Worm (Caenorhabditis elegans) whole organism, early embryonic: Measurements from ENCODE around the gene mrpl-32.
A peak's percentile ranks its signal among the peaks of the same experiment; 100 is the strongest.

ENCODE experiments used
- B0310.2 ChIP-seq: sonication (generic microtip); optimal IDR thresholded peaks from 2 replicates; lab custom pipeline; 2016; ENCODE audit warnings: mild to moderate bottlenecking, missing genetic modification characterization, missing compliant biosample characterization
- F13C5.2 ChIP-seq: sonication (generic microtip); optimal IDR thresholded peaks from 2 replicates; lab custom pipeline; 2017; ENCODE audit warnings: mild to moderate bottlenecking, missing genetic modification characterization, inconsistent platforms, missing compliant biosample characterization
- aly-1 ChIP-seq: sonication (generic microtip); optimal IDR thresholded peaks from 2 replicates; lab custom pipeline; 2016; ENCODE audit warnings: missing genetic modification characterization, missing compliant biosample characterization
- ama-1 ChIP-seq: fragments of 150-350 bp; optimal IDR thresholded peaks from 2 replicates; lab custom pipeline; 2014
- ceh-13 ChIP-seq: fragments of 200-800 bp; sonication (Bioruptor generic); optimal IDR thresholded peaks from 2 replicates; lab custom pipeline; 2018; ENCODE audit warnings: mild to moderate bottlenecking, missing genetic modification characterization, missing compliant biosample characterization
- ceh-36 ChIP-seq: sonication (generic microtip); optimal IDR thresholded peaks from 2 replicates; lab custom pipeline; 2016; ENCODE audit warnings: missing genetic modification characterization, inconsistent platforms, missing compliant biosample characterization
- ets-7 ChIP-seq: sonication (generic microtip); optimal IDR thresholded peaks from 2 replicates; lab custom pipeline; 2016; ENCODE audit warnings: missing genotype, missing genetic modification characterization, missing compliant biosample characterization
- flt-1 ChIP-seq: fragments of 200-800 bp; sonication (Bioruptor generic); IDR thresholded peaks from 2 replicates; pipeline ENCODE4 v1.3.6; 2022; ENCODE audit warnings: missing genetic modification characterization, missing compliant biosample characterization
- hmbx-1 ChIP-seq: sonication (generic microtip); optimal IDR thresholded peaks from 2 replicates; lab custom pipeline; 2016; ENCODE audit warnings: mild to moderate bottlenecking, missing genetic modification characterization, missing compliant biosample characterization
- hmg-4 ChIP-seq: fragments of 200-800 bp; sonication (Bioruptor generic); optimal IDR thresholded peaks from 2 replicates; lab custom pipeline; 2018; ENCODE audit warnings: mild to moderate bottlenecking, missing genetic modification characterization, missing compliant biosample characterization
- hnd-1 ChIP-seq: sonication (generic microtip); optimal IDR thresholded peaks from 2 replicates; lab custom pipeline; 2016; ENCODE audit warnings: missing genetic modification characterization, missing compliant biosample characterization
- pes-1 ChIP-seq: fragments of 200-800 bp; sonication (Bioruptor generic); IDR thresholded peaks from 2 replicates; pipeline ENCODE4 v1.3.6; 2022; ENCODE audit warnings: missing genetic modification reagents, missing genetic modification characterization, missing compliant biosample characterization
- scrt-1 ChIP-seq: fragments of 200-800 bp; sonication (Bioruptor generic); IDR thresholded peaks from 2 replicates; pipeline ENCODE4 v1.3.6; 2022; ENCODE audit warnings: missing genetic modification characterization, missing compliant biosample characterization
- sea-1 ChIP-seq: fragments of 200-800 bp; sonication (Bioruptor generic); conservative IDR thresholded peaks from 2 replicates; pipeline ENCODE4 v1.3.6; 2022; ENCODE audit warnings: missing genetic modification characterization, missing compliant biosample characterization
- tbx-11 ChIP-seq: fragments of 200-800 bp; sonication (Bioruptor generic); IDR thresholded peaks from 2 replicates; pipeline ENCODE4 v1.3.6; 2022; ENCODE audit warnings: missing genetic modification characterization, missing compliant biosample characterization
- tbx-37 ChIP-seq: fragments of 200-800 bp; sonication (Bioruptor generic); conservative IDR thresholded peaks from 2 replicates; pipeline ENCODE4 v1.3.6; 2022; ENCODE audit warnings: missing genetic modification reagents, missing genetic modification characterization, missing compliant biosample characterization
- tra-4 ChIP-seq: sonication (generic microtip); optimal IDR thresholded peaks from 2 replicates; lab custom pipeline; 2017; ENCODE audit warnings: missing genetic modification characterization, missing compliant biosample characterization

Gene mrpl-32

ce11 chrIII:8466735-8467134, 17.2 kb downstream of the mrpl-32 start, which contains the start of gene mig-39:
Gene mig-39, plus strand, starts transcription at chrIII:8467035.
- TF ChIP-seq scrt-1 (GFP tag; lab: Robert Waterston, UW) (no peak), B0310.2 (no peak), flt-1 (GFP tag; lab: Robert Waterston, UW) (no peak), hmg-4 (no peak), ama-1 (lab: Kevin White, UChicago) (no peak)

ce11 chrIII:8467520-8467919, 18.0 kb downstream of the mrpl-32 start:
- TF ChIP-seq flt-1 (GFP tag; lab: Robert Waterston, UW) (no peak), aly-1 (tag; lab: Kevin White, UChicago) (no peak), hmg-4 (no peak), ceh-13 (no peak), pes-1 (GFP tag; lab: Robert Waterston, UW) (no peak), ceh-36 (tag; lab: Kevin White, UChicago) (no peak), hnd-1 (no peak), scrt-1 (GFP tag; lab: Robert Waterston, UW) (no peak), ama-1 (lab: Kevin White, UChicago) (no peak), tra-4 (tag; lab: Kevin White, UChicago) (no peak), tbx-37 (GFP tag; lab: Robert Waterston, UW) (no peak), hmbx-1 (tag; lab: Kevin White, UChicago) (no peak), B0310.2 (no peak), F13C5.2 (no peak), tbx-11 (no peak)

- TF ChIP-seq pes-1 (GFP tag; lab: Robert Waterston, UW) (no peak), sea-1 (GFP tag; lab: Robert Waterston, UW) (0 out of 2 replicates have a peak, but pooled peaks have one; percentile 43), scrt-1 (GFP tag; lab: Robert Waterston, UW) (0 out of 2 replicates have a peak, but pooled peaks have one; percentile 16)
Observed at ce11 chrIII:8473292-8473691, 23.7 kb downstream of the mrpl-32 start.

- no peak for TF ChIP-seq tbx-11
- TF ChIP-seq ceh-36 (tag; lab: Kevin White, UChicago) = no peak
Observed at ce11 chrIII:8479322-8479864, 29.8 kb downstream of the mrpl-32 start.

ce11 chrIII:8480355-8480754, 30.8 kb downstream of the mrpl-32 start, which contains the start of gene F42H10.6:
Gene F42H10.6, minus strand, starts transcription at chrIII:8480455.
- TF ChIP-seq hmbx-1 (tag; lab: Kevin White, UChicago) (no peak), ets-7 (tag; lab: Kevin White, UChicago) (no peak), tra-4 (tag; lab: Kevin White, UChicago) (no peak), flt-1 (GFP tag; lab: Robert Waterston, UW) (no peak), tbx-11 (no peak), hnd-1 (no peak), aly-1 (tag; lab: Kevin White, UChicago) (no peak), ama-1 (lab: Kevin White, UChicago) (no peak), hmg-4 (no peak), F13C5.2 (no peak), pes-1 (GFP tag; lab: Robert Waterston, UW) (no peak), ceh-13 (no peak), scrt-1 (GFP tag; lab: Robert Waterston, UW) (no peak), sea-1 (GFP tag; lab: Robert Waterston, UW) (no peak)

ce11 chrIII:8483853-8484252, 34.3 kb downstream of the mrpl-32 start, which contains the start of gene F42H10.3:
Gene F42H10.3, plus strand, starts transcription at chrIII:8484153.
- TF ChIP-seq hmg-4 (no peak), sea-1 (GFP tag; lab: Robert Waterston, UW) (no peak), flt-1 (GFP tag; lab: Robert Waterston, UW) (no peak)

ce11 chrIII:8490254-8490653, 40.7 kb downstream of the mrpl-32 start, which contains the start of the genes ess-2 and F42H10.2:
Gene ess-2, minus strand, starts transcription at chrIII:8490352.
Gene F42H10.2, plus strand, starts transcription at chrIII:8490620.
- TF ChIP-seq ets-7 (tag; lab: Kevin White, UChicago) (no peak), aly-1 (tag; lab: Kevin White, UChicago) (no peak), tbx-37 (GFP tag; lab: Robert Waterston, UW) (no peak)

ce11 chrIII:8491945-8492344, 42.4 kb downstream of the mrpl-32 start:
- no peak for TF ChIP-seq hnd-1
- no peak for TF ChIP-seq scrt-1 (GFP tag; lab: Robert Waterston, UW)
- TF ChIP-seq ama-1 (lab: Kevin White, UChicago) = no peak
- no peak for TF ChIP-seq pes-1 (GFP tag; lab: Robert Waterston, UW)
- TF ChIP-seq ceh-13 = no peak
- TF ChIP-seq tbx-37 (GFP tag; lab: Robert Waterston, UW) = no peak

ce11 chrIII:8494708-8495107, 45.2 kb downstream of the mrpl-32 start, which contains the start of gene pac-1:
Gene pac-1, plus strand, starts transcription at chrIII:8495008.
- TF ChIP-seq ets-7 (tag; lab: Kevin White, UChicago) = no peak
- no peak for TF ChIP-seq aly-1 (tag; lab: Kevin White, UChicago)
- TF ChIP-seq ama-1 (lab: Kevin White, UChicago) = no peak
- no peak for TF ChIP-seq hmg-4
- TF ChIP-seq scrt-1 (GFP tag; lab: Robert Waterston, UW) = no peak
- TF ChIP-seq pes-1 (GFP tag; lab: Robert Waterston, UW) = no peak
- TF ChIP-seq ceh-36 (tag; lab: Kevin White, UChicago) = no peak
- no peak for TF ChIP-seq flt-1 (GFP tag; lab: Robert Waterston, UW)
- TF ChIP-seq hmbx-1 (tag; lab: Kevin White, UChicago) = no peak
- no peak for TF ChIP-seq F13C5.2
- no peak for TF ChIP-seq sea-1 (GFP tag; lab: Robert Waterston, UW)
- no peak for TF ChIP-seq tbx-11
